Worm (Caenorhabditis elegans) whole organism, L4 larva: ENCODE results near the gene nspc-17.

Source experiments
- T26A8.4 ChIP-seq: fragments of 200-800 bp; sonication (Bioruptor generic); IDR thresholded peaks from 2 replicates; pipeline ENCODE4 v1.3.6; 2022; ENCODE audit warnings: missing genetic modification characterization, missing compliant biosample characterization
- ama-1 ChIP-seq: fragments of 150-350 bp; optimal IDR thresholded peaks from 2 replicates; lab custom pipeline; 2014; ENCODE audit warnings: inconsistent platforms, mixed read lengths
- ceh-82 ChIP-seq: sonication (generic microtip); optimal IDR thresholded peaks from 2 replicates; lab custom pipeline; 2017; ENCODE audit warnings: missing biosample characterization, missing genetic modification characterization
- dmd-6 ChIP-seq: fragments of 200-800 bp; sonication (Bioruptor generic); IDR thresholded peaks from 2 replicates; pipeline ENCODE4 v1.3.6; 2022; ENCODE audit warnings: missing genetic modification reagents, missing genetic modification characterization, missing compliant biosample characterization
- dve-1 ChIP-seq: sonication (generic microtip); optimal IDR thresholded peaks from 2 replicates; lab custom pipeline; 2017; ENCODE audit warnings: antibody characterized with exemption, mild to moderate bottlenecking, missing genetic modification characterization, missing compliant biosample characterization; ENCODE audit not compliant: insufficient read depth
- gei-8 ChIP-seq: fragments of 200-800 bp; sonication (Bioruptor generic); optimal IDR thresholded peaks from 2 replicates; lab custom pipeline; 2018; ENCODE audit warnings: mild to moderate bottlenecking, missing genetic modification characterization, missing compliant biosample characterization
- jun-1 ChIP-seq: fragments of 150-350 bp; optimal IDR thresholded peaks from 2 replicates; lab custom pipeline; 2014; ENCODE audit warnings: missing biosample characterization, missing genetic modification reagents, missing genetic modification characterization
- mep-1 ChIP-seq: fragments of 150-350 bp; sonication (generic microtip); optimal IDR thresholded peaks from 3 replicates; lab custom pipeline; 2014; ENCODE audit warnings: missing biosample characterization, missing genetic modification characterization
- nhr-25 ChIP-seq: sonication (generic microtip); optimal IDR thresholded peaks from 2 replicates; lab custom pipeline; 2017; ENCODE audit warnings: missing genetic modification characterization, mild to moderate bottlenecking, missing compliant biosample characterization, antibody characterized with exemption, moderate library complexity, borderline replicate concordance; ENCODE audit not compliant: insufficient read depth
- snpc-4 ChIP-seq: fragments of 150-350 bp; optimal IDR thresholded peaks from 2 replicates; lab custom pipeline; 2014; ENCODE audit warnings: missing biosample characterization, missing genetic modification characterization

- TF ChIP-seq dve-1 (no peak), jun-1 (tag; lab: Kevin White, UChicago) (no peak), snpc-4 (no peak), gei-8 (GFP tag; lab: Kevin White, UChicago) (no peak), ceh-82 (no peak), nhr-25 (tag; lab: Kevin White, UChicago) (no peak), dmd-6 (no peak), ama-1 (no peak), mep-1 (tag; lab: Kevin White, UChicago) (no peak), T26A8.4 (GFP tag; lab: Robert Waterston, UW) (no peak)
These were observed 14.6 kb downstream of the nspc-17 start for ce11 chrX:14510358-14510757.
